Fruit fly (Drosophila melanogaster) whole organism, embryonic: ENCODE results near the gene CG9662.

Source experiments
- Ada2b ChIP-seq: fragments of 200-800 bp; sonication (Bioruptor generic); IDR thresholded peaks from 2 replicates; pipeline ENCODE4 v1.3.6; 2022; ENCODE audit warnings: missing biosample characterization, missing genetic modification characterization
- Adf1 ChIP-seq: fragments of 200-800 bp; sonication (Bioruptor generic); IDR thresholded peaks from 2 replicates; pipeline ENCODE4 v1.3.6; 2022; ENCODE audit warnings: missing biosample characterization, missing genetic modification characterization
- Atf-2 ChIP-seq: fragments of 200-800 bp; sonication (Bioruptor generic); optimal IDR thresholded peaks from 2 replicates; lab custom pipeline; 2016; ENCODE audit warnings: missing biosample characterization, missing genetic modification characterization
- CG10209 ChIP-seq: fragments of 200-800 bp; sonication (Bioruptor generic); optimal IDR thresholded peaks from 3 replicates; lab custom pipeline; 2017; ENCODE audit warnings: missing biosample characterization, mild to moderate bottlenecking, missing genetic modification characterization, missing genetic modification reagents
- CG10431 ChIP-seq: fragments of 200-800 bp; sonication (Bioruptor generic); optimal IDR thresholded peaks from 3 replicates; lab custom pipeline; 2018; ENCODE audit warnings: missing biosample characterization, mild to moderate bottlenecking, missing genetic modification characterization
- CG10543 ChIP-seq: fragments of 200-800 bp; sonication (Bioruptor generic); optimal IDR thresholded peaks from 3 replicates; lab custom pipeline; 2017; ENCODE audit warnings: missing biosample characterization, mild to moderate bottlenecking, missing genetic modification characterization, moderate library complexity
- CG11723 ChIP-seq: fragments of 200-800 bp; sonication (Bioruptor generic); optimal IDR thresholded peaks from 2 replicates; lab custom pipeline; 2017; ENCODE audit warnings: missing biosample characterization, mild to moderate bottlenecking, missing genetic modification characterization
- CG15479 ChIP-seq: fragments of 200-800 bp; sonication (Bioruptor generic); optimal IDR thresholded peaks from 3 replicates; lab custom pipeline; 2019; ENCODE audit warnings: missing biosample characterization, mild to moderate bottlenecking, missing genetic modification characterization, moderate library complexity
- CG1647 ChIP-seq: fragments of 200-800 bp; sonication (Bioruptor generic); optimal IDR thresholded peaks from 3 replicates; lab custom pipeline; 2016; ENCODE audit warnings: missing biosample characterization, missing genetic modification characterization
- CG16815 ChIP-seq: fragments of 200-800 bp; sonication (Bioruptor generic); optimal IDR thresholded peaks from 3 replicates; lab custom pipeline; 2017; ENCODE audit warnings: missing biosample characterization, mild to moderate bottlenecking, missing genetic modification characterization
- CG1832 ChIP-seq: fragments of 200-800 bp; sonication (Bioruptor generic); optimal IDR thresholded peaks from 2 replicates; lab custom pipeline; 2017; ENCODE audit warnings: missing biosample characterization, mild to moderate bottlenecking, missing genetic modification characterization, inconsistent platforms
- CG18599 ChIP-seq: fragments of 200-800 bp; sonication (Bioruptor generic); optimal IDR thresholded peaks from 3 replicates; lab custom pipeline; 2017; ENCODE audit warnings: missing biosample characterization, missing genetic modification characterization, mild to moderate bottlenecking, moderate library complexity, missing genetic modification reagents
- CG30020 ChIP-seq: fragments of 200-800 bp; optimal IDR thresholded peaks from 2 replicates; lab custom pipeline; 2019; ENCODE audit warnings: missing biosample characterization, mild to moderate bottlenecking, missing genetic modification characterization, moderate library complexity
- CG31224 ChIP-seq: fragments of 200-800 bp; sonication (Bioruptor generic); IDR thresholded peaks from 2 replicates; pipeline ENCODE4 v1.3.6; 2022; ENCODE audit warnings: missing biosample characterization, missing genetic modification characterization
- CG31441 ChIP-seq: fragments of 200-800 bp; sonication (Bioruptor generic); IDR thresholded peaks from 2 replicates; pipeline ENCODE4 v1.3.6; 2022; ENCODE audit warnings: missing biosample characterization, missing genetic modification characterization
- CG32532 ChIP-seq: fragments of 200-800 bp; sonication (Bioruptor generic); IDR thresholded peaks from 2 replicates; pipeline ENCODE4 v1.3.6; 2022; ENCODE audit warnings: missing biosample characterization, missing genetic modification characterization
- CG33557 ChIP-seq: fragments of 200-800 bp; sonication (Bioruptor generic); optimal IDR thresholded peaks from 2 replicates; lab custom pipeline; 2019; ENCODE audit warnings: missing biosample characterization, mild to moderate bottlenecking, missing genetic modification characterization, moderate library complexity
- CG3995 ChIP-seq: fragments of 200-800 bp; sonication (Bioruptor generic); optimal IDR thresholded peaks from 3 replicates; lab custom pipeline; 2016; ENCODE audit warnings: missing biosample characterization, missing genetic modification characterization
- CG4282 ChIP-seq: fragments of 200-800 bp; sonication (Bioruptor generic); optimal IDR thresholded peaks from 2 replicates; lab custom pipeline; 2016; ENCODE audit warnings: missing biosample characterization, missing genetic modification characterization
- CG4820 ChIP-seq: fragments of 200-800 bp; sonication (Bioruptor generic); optimal IDR thresholded peaks from 3 replicates; lab custom pipeline; 2016; ENCODE audit warnings: missing biosample characterization, missing genetic modification characterization
- CG4854 ChIP-seq: fragments of 200-800 bp; sonication (Bioruptor generic); optimal IDR thresholded peaks from 2 replicates; lab custom pipeline; 2016; ENCODE audit warnings: missing biosample characterization, missing genetic modification characterization, inconsistent platforms
- CG6765 ChIP-seq: fragments of 200-800 bp; sonication (Bioruptor generic); optimal IDR thresholded peaks from 3 replicates; lab custom pipeline; 2017; ENCODE audit warnings: missing biosample characterization, mild to moderate bottlenecking, missing genetic modification characterization
- CG9932 ChIP-seq: fragments of 200-800 bp; sonication (Bioruptor generic); IDR thresholded peaks from 2 replicates; pipeline ENCODE4 v1.3.6; 2022; ENCODE audit warnings: missing biosample characterization, missing genetic modification characterization
- CHES-1-like ChIP-seq: fragments of 200-800 bp; sonication (Bioruptor generic); optimal IDR thresholded peaks from 2 replicates; lab custom pipeline; 2016; ENCODE audit warnings: missing biosample characterization, missing genetic modification characterization
- Dll ChIP-seq: fragments of 200-800 bp; sonication (Bioruptor generic); IDR thresholded peaks from 4 replicates; pipeline ENCODE4 v1.3.6; 2022; ENCODE audit warnings: missing biosample characterization, missing genetic modification characterization; ENCODE audit not compliant: partially characterized antibody
- Fer2 ChIP-seq: fragments of 200-800 bp; sonication (Bioruptor generic); optimal IDR thresholded peaks from 2 replicates; lab custom pipeline; 2018; ENCODE audit warnings: missing biosample characterization, mild to moderate bottlenecking, missing genetic modification characterization, moderate library complexity
- HLH54F ChIP-seq: fragments of 200-800 bp; sonication (Bioruptor generic); optimal IDR thresholded peaks from 3 replicates; lab custom pipeline; 2016; ENCODE audit warnings: missing biosample characterization, missing genetic modification characterization
- Hand ChIP-seq: fragments of 200-800 bp; sonication (Bioruptor generic); optimal IDR thresholded peaks from 2 replicates; lab custom pipeline; 2017; ENCODE audit warnings: mild to moderate bottlenecking, missing biosample characterization, missing genetic modification reagents, missing genetic modification characterization
- Hmr ChIP-seq: fragments of 200-800 bp; sonication (Bioruptor generic); optimal IDR thresholded peaks from 3 replicates; lab custom pipeline; 2017; ENCODE audit warnings: mild to moderate bottlenecking, missing biosample characterization, missing genetic modification reagents, missing genetic modification characterization
- Hr78 ChIP-seq, 2 experiments: fragments of 200-800 bp in 1 of 2; fragments of >200 bp in 1 of 2; sonication (Bioruptor generic) in 1 of 2; optimal IDR thresholded peaks; 2 replicates each; lab custom pipeline; 2017 to 2019; ENCODE audit warnings: missing biosample characterization in 2 of 2, missing genetic modification characterization in 2 of 2, mild to moderate bottlenecking in 1 of 2, moderate library complexity in 1 of 2
- MTF-1 ChIP-seq: fragments of 200-800 bp; sonication (Bioruptor generic); optimal IDR thresholded peaks from 2 replicates; lab custom pipeline; 2018; ENCODE audit warnings: missing biosample characterization, mild to moderate bottlenecking, missing genetic modification characterization, borderline replicate concordance
- Meics ChIP-seq: fragments of 200-800 bp; sonication (Bioruptor generic); optimal IDR thresholded peaks from 2 replicates; lab custom pipeline; 2017; ENCODE audit warnings: missing biosample characterization, mild to moderate bottlenecking, missing genetic modification characterization
- NC2α ChIP-seq: fragments of 200-800 bp; sonication (Bioruptor generic); optimal IDR thresholded peaks from 2 replicates; lab custom pipeline; 2016; ENCODE audit warnings: missing biosample characterization, missing genetic modification characterization
- Nf-YA ChIP-seq: fragments of 200-800 bp; sonication (Bioruptor generic); IDR thresholded peaks from 2 replicates; pipeline ENCODE4 v1.3.6; 2022; ENCODE audit warnings: missing biosample characterization, missing genetic modification characterization
- Nf-YB ChIP-seq: fragments of 200-800 bp; sonication (Bioruptor generic); optimal IDR thresholded peaks from 3 replicates; lab custom pipeline; 2019; ENCODE audit warnings: missing biosample characterization, mild to moderate bottlenecking, missing genetic modification characterization, moderate library complexity
- Rfx ChIP-seq: fragments of 200-800 bp; sonication (Bioruptor generic); IDR thresholded peaks from 2 replicates; pipeline ENCODE4 v1.3.6; 2022; ENCODE audit warnings: missing biosample characterization, missing genetic modification characterization
- Spps ChIP-seq: fragments of 200-800 bp; sonication (Bioruptor generic); optimal IDR thresholded peaks from 2 replicates; lab custom pipeline; 2018; ENCODE audit warnings: missing biosample characterization, mild to moderate bottlenecking, missing genetic modification characterization
- Xrp1 ChIP-seq: fragments of 200-800 bp; sonication (Bioruptor generic); IDR thresholded peaks from 2 replicates; pipeline ENCODE4 v1.3.6; 2022; ENCODE audit warnings: missing biosample characterization, missing genetic modification characterization
- ewg ChIP-seq: fragments of 200-800 bp; sonication (Bioruptor generic); optimal IDR thresholded peaks from 3 replicates; lab custom pipeline; 2017; ENCODE audit warnings: mild to moderate bottlenecking, missing biosample characterization, missing genetic modification reagents, missing genetic modification characterization
- gsb-n ChIP-seq: fragments of 200-800 bp; sonication (Bioruptor generic); optimal IDR thresholded peaks from 3 replicates; lab custom pipeline; 2018; ENCODE audit warnings: missing biosample characterization, mild to moderate bottlenecking, missing genetic modification characterization
- her ChIP-seq: fragments of 200-800 bp; sonication (Bioruptor generic); optimal IDR thresholded peaks from 2 replicates; lab custom pipeline; 2016; ENCODE audit warnings: missing biosample characterization, missing genetic modification characterization
- klu ChIP-seq: fragments of 200-800 bp; sonication (Bioruptor generic); IDR thresholded peaks from 2 replicates; pipeline ENCODE4 v1.3.6; 2022; ENCODE audit warnings: missing biosample characterization, missing genetic modification characterization
- lilli ChIP-seq: fragments of 200-800 bp; sonication (Bioruptor generic); optimal IDR thresholded peaks from 3 replicates; lab custom pipeline; 2016; ENCODE audit warnings: missing biosample characterization, missing genetic modification characterization
- luna ChIP-seq: fragments of 200-800 bp; sonication (Bioruptor generic); optimal IDR thresholded peaks from 2 replicates; lab custom pipeline; 2016; ENCODE audit warnings: missing biosample characterization, missing genetic modification characterization
- mam ChIP-seq: fragments of 200-800 bp; sonication (Bioruptor generic); optimal IDR thresholded peaks from 3 replicates; lab custom pipeline; 2016; ENCODE audit warnings: missing biosample characterization, missing genetic modification characterization
- pum ChIP-seq: fragments of 200-800 bp; sonication (Bioruptor generic); optimal IDR thresholded peaks from 2 replicates; lab custom pipeline; 2016; ENCODE audit warnings: missing biosample characterization, missing genetic modification characterization
- sens ChIP-seq: fragments of 200-800 bp; sonication (Bioruptor generic); peaks from one replicate; lab custom pipeline; 2016; ENCODE audit warnings: missing biosample characterization, missing genetic modification characterization
- slou ChIP-seq: fragments of 200-800 bp; sonication (Bioruptor generic); optimal IDR thresholded peaks from 3 replicates; lab custom pipeline; 2016; ENCODE audit warnings: missing biosample characterization, missing genetic modification characterization
- toy ChIP-seq: fragments of 200-800 bp; sonication (Bioruptor generic); IDR thresholded peaks from 2 replicates; pipeline ENCODE4 v1.3.6; 2022; ENCODE audit warnings: missing biosample characterization, missing genetic modification characterization
- wdn ChIP-seq: fragments of 200-800 bp; sonication (Bioruptor generic); IDR thresholded peaks from 2 replicates; pipeline ENCODE4 v1.3.6; 2022; ENCODE audit warnings: missing biosample characterization, missing genetic modification characterization
- zen2 ChIP-seq: fragments of 200-800 bp; sonication (Bioruptor generic); IDR thresholded peaks from 3 replicates; pipeline ENCODE4 v1.3.6; 2022; ENCODE audit warnings: missing biosample characterization, missing genetic modification characterization; ENCODE audit not compliant: partially characterized antibody

The CG9662 gene

DNA sequence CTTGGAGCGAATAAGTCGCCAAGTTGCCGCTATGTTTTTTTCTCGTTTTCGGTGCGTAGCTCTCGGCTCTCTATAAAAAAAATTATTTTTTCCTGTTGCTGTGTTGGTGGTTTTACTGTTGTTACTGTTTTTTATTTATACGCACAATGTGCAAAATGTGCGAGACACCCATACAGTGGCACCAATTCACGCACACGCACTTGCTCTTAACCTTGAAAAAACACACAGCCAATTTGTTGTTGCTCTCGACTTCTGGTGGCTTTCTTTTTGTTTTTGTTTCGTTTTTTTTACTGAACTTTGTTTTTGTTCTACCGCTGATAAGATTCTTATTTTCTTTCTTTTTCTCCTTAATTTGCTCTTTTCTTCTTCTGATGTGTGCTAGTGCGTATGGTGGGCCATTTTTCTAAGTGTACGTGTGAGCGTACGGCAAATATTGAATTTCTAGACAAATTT is 20.3 kb downstream of the CG9662 start (continued):
- no peak for TF ChIP-seq Hr78 (GFP tag; optimal IDR thresholded peaks at IDR 0.05; lab: Kevin White, UChicago)
- no peak for TF ChIP-seq CG4854 (GFP tag; lab: Kevin White, UChicago)
- TF ChIP-seq CG10431, result no peak
- TF ChIP-seq CG30020, result no peak
- TF ChIP-seq sens, result peak; percentile 60
- TF ChIP-seq CG11723 (GFP tag; lab: Kevin White, UChicago), result no peak
- peak; percentile 13; the same call in 1 of the 2 replicates for TF ChIP-seq Adf1 (GFP tag; lab: Robert Waterston, UW)
- no peak for TF ChIP-seq Nf-YA (GFP tag; lab: Robert Waterston, UW)
- TF ChIP-seq CG18599 (GFP tag; lab: Kevin White, UChicago), result peak; percentile 66
- TF ChIP-seq Spps (tag; lab: Kevin White, UChicago), result no peak
- no peak for TF ChIP-seq luna (GFP tag; lab: Kevin White, UChicago)
- TF ChIP-seq CG10209 (GFP tag; lab: Kevin White, UChicago), result peak; percentile 2
- TF ChIP-seq Atf-2 (GFP tag; lab: Kevin White, UChicago), result no peak
- TF ChIP-seq CHES-1-like, result peak; percentile 33
- TF ChIP-seq slou (GFP tag; lab: Kevin White, UChicago), result no peak
- TF ChIP-seq Nf-YB (GFP tag; lab: Kevin White, UChicago), result no peak
- no peak for TF ChIP-seq gsb-n (tag; lab: Kevin White, UChicago)
- 0 out of 2 replicates have a peak, but pooled peaks have one; percentile 9 for TF ChIP-seq CG31224 (GFP tag; lab: Robert Waterston, UW)
- no peak for TF ChIP-seq zen2 (GFP tag; lab: Robert Waterston, UW)
- peak; percentile 39; the same call in 1 of the 2 replicates for TF ChIP-seq Ada2b
- TF ChIP-seq CG4820 (GFP tag; lab: Kevin White, UChicago), result no peak
- TF ChIP-seq her, result peak; percentile 14
- TF ChIP-seq CG6765 (GFP tag; lab: Kevin White, UChicago), result no peak
- TF ChIP-seq HLH54F (GFP tag; lab: Kevin White, UChicago), result peak; percentile 20
- TF ChIP-seq pum (GFP tag; lab: Kevin White, UChicago), result peak; percentile 4
- TF ChIP-seq CG3995 (GFP tag; lab: Kevin White, UChicago), result no peak
- TF ChIP-seq CG31441 (GFP tag; lab: Robert Waterston, UW), result no peak
- TF ChIP-seq mam, result peak; percentile 38
- TF ChIP-seq wdn, result no peak
- no peak for TF ChIP-seq ewg (GFP tag; lab: Kevin White, UChicago)
- peak; percentile 71; the same call in 1 of the 2 replicates for TF ChIP-seq Rfx (GFP tag; lab: Robert Waterston, UW)
- peak; percentile 2 for TF ChIP-seq CG1647 (GFP tag; lab: Kevin White, UChicago)
- no peak for TF ChIP-seq CG16815
- TF ChIP-seq Fer2 (tag; lab: Kevin White, UChicago), result no peak
- peak; percentile 57 for TF ChIP-seq CG9932 (GFP tag; lab: Robert Waterston, UW)
- no peak for TF ChIP-seq NC2α (GFP tag; lab: Kevin White, UChicago)
- TF ChIP-seq MTF-1, result no peak
- TF ChIP-seq klu (GFP tag; lab: Robert Waterston, UW), result 0 out of 2 replicates have a peak, but pooled peaks have one; percentile 1
- no peak for TF ChIP-seq CG15479 (GFP tag; lab: Kevin White, UChicago)
- no peak for TF ChIP-seq CG1832 (GFP tag; lab: Kevin White, UChicago)
- TF ChIP-seq CG10543 (GFP tag; lab: Kevin White, UChicago), result peak; percentile 52
- peak; percentile 19 for TF ChIP-seq Meics (GFP tag; lab: Kevin White, UChicago)
- peak; percentile 51 for TF ChIP-seq Hmr
- TF ChIP-seq CG4282, result no peak
- TF ChIP-seq toy, result no peak
- TF ChIP-seq lilli, result peak; percentile 46
- TF ChIP-seq Dll (GFP tag; lab: Robert Waterston, UW), result no peak
- TF ChIP-seq Hand (GFP tag; lab: Kevin White, UChicago), result no peak
- TF ChIP-seq CG33557 (GFP tag; lab: Kevin White, UChicago), result no peak
- TF ChIP-seq Xrp1, result no peak
- peak; percentile 59 for TF ChIP-seq CG32532 (GFP tag; lab: Robert Waterston, UW)
